Fruit fly (Drosophila melanogaster) whole organism, embryonic: ENCODE measurements around the gene CG32344.
A peak's percentile ranks its signal among the peaks of the same experiment; 100 is the strongest.

Source experiments
- CG10431 ChIP-seq: fragments of 200-800 bp; sonication (Bioruptor generic); optimal IDR thresholded peaks from 3 replicates; lab custom pipeline; 2018; ENCODE audit warnings: missing biosample characterization, mild to moderate bottlenecking, missing genetic modification characterization
- CG12104 ChIP-seq: fragments of 200-800 bp; sonication (Bioruptor generic); optimal IDR thresholded peaks from 3 replicates; lab custom pipeline; 2016; ENCODE audit warnings: missing biosample characterization, missing genetic modification characterization
- CG13296 ChIP-seq: fragments of 200-800 bp; sonication (Bioruptor generic); optimal IDR thresholded peaks from 3 replicates; lab custom pipeline; 2018; ENCODE audit warnings: missing biosample characterization, mild to moderate bottlenecking, missing genetic modification characterization
- CG14965 ChIP-seq: fragments of 200-800 bp; sonication (Bioruptor generic); optimal IDR thresholded peaks from 2 replicates; lab custom pipeline; 2016; ENCODE audit warnings: missing biosample characterization, missing genetic modification characterization, borderline replicate concordance
- CG16815 ChIP-seq: fragments of 200-800 bp; sonication (Bioruptor generic); optimal IDR thresholded peaks from 3 replicates; lab custom pipeline; 2017; ENCODE audit warnings: missing biosample characterization, mild to moderate bottlenecking, missing genetic modification characterization
- CG17568 ChIP-seq: fragments of 200-800 bp; sonication (Bioruptor generic); optimal IDR thresholded peaks from 2 replicates; lab custom pipeline; 2018; ENCODE audit warnings: missing biosample characterization, mild to moderate bottlenecking, missing genetic modification characterization, moderate library complexity
- CG17912 ChIP-seq: fragments of 200-800 bp; sonication (Bioruptor generic); optimal IDR thresholded peaks from 2 replicates; lab custom pipeline; 2018; ENCODE audit warnings: missing biosample characterization, mild to moderate bottlenecking, missing genetic modification characterization
- CG18476 ChIP-seq: fragments of 200-800 bp; sonication (Bioruptor generic); optimal IDR thresholded peaks from 2 replicates; lab custom pipeline; 2016; ENCODE audit warnings: missing biosample characterization, mild to moderate bottlenecking, missing genetic modification characterization
- CG3065 ChIP-seq: fragments of 200-800 bp; sonication (Bioruptor generic); optimal IDR thresholded peaks from 2 replicates; lab custom pipeline; 2016; ENCODE audit warnings: missing biosample characterization, missing genetic modification characterization
- CG31388 ChIP-seq: fragments of 200-800 bp; sonication (Bioruptor generic); optimal IDR thresholded peaks from 2 replicates; lab custom pipeline; 2016; ENCODE audit warnings: missing biosample characterization, missing genetic modification characterization
- CG31441 ChIP-seq: fragments of 200-800 bp; sonication (Bioruptor generic); IDR thresholded peaks from 2 replicates; pipeline ENCODE4 v1.3.6; 2022; ENCODE audit warnings: missing biosample characterization, missing genetic modification characterization
- CG32772 ChIP-seq: fragments of 200-800 bp; sonication (Bioruptor generic); IDR thresholded peaks from 2 replicates; pipeline ENCODE4 v1.3.6; 2022; ENCODE audit warnings: missing biosample characterization, missing genetic modification characterization
- CG4282 ChIP-seq: fragments of 200-800 bp; sonication (Bioruptor generic); optimal IDR thresholded peaks from 2 replicates; lab custom pipeline; 2016; ENCODE audit warnings: missing biosample characterization, missing genetic modification characterization
- CG6272 ChIP-seq: fragments of 200-800 bp; sonication (Bioruptor generic); IDR thresholded peaks from 2 replicates; pipeline ENCODE4 v1.3.6; 2022; ENCODE audit warnings: missing biosample characterization, missing genetic modification characterization
- CG8290 ChIP-seq, 3 experiments: fragments of 200-800 bp; sonication (Bioruptor generic); optimal IDR thresholded peaks; 2 replicates each; lab custom pipeline; 2016 to 2019; ENCODE audit warnings: missing biosample characterization in 3 of 3, missing genetic modification characterization in 3 of 3, mild to moderate bottlenecking in 2 of 3, moderate library complexity in 1 of 3
- CG8478 ChIP-seq: fragments of >200 bp; optimal IDR thresholded peaks from 2 replicates; lab custom pipeline; 2018
- CG9437 ChIP-seq: fragments of 200-800 bp; sonication (Bioruptor generic); optimal IDR thresholded peaks from 2 replicates; lab custom pipeline; 2018; ENCODE audit warnings: missing biosample characterization, mild to moderate bottlenecking, missing genetic modification characterization
- CG9609 ChIP-seq: fragments of 200-800 bp; sonication (Bioruptor generic); optimal IDR thresholded peaks from 3 replicates; lab custom pipeline; 2016; ENCODE audit warnings: missing biosample characterization, missing genetic modification characterization
- CG9932 ChIP-seq: fragments of 200-800 bp; sonication (Bioruptor generic); IDR thresholded peaks from 2 replicates; pipeline ENCODE4 v1.3.6; 2022; ENCODE audit warnings: missing biosample characterization, missing genetic modification characterization
- HLH4C ChIP-seq: fragments of 200-800 bp; sonication (Bioruptor generic); IDR thresholded peaks from 3 replicates; pipeline ENCODE4 v1.3.6; 2022; ENCODE audit warnings: missing biosample characterization, missing genetic modification characterization; ENCODE audit not compliant: partially characterized antibody
- NFAT ChIP-seq: fragments of 200-800 bp; sonication (Bioruptor generic); IDR thresholded peaks from 2 replicates; pipeline ENCODE4 v1.3.6; 2022; ENCODE audit warnings: missing biosample characterization, missing genetic modification characterization
- Oaz ChIP-seq: fragments of 200-800 bp; sonication (Bioruptor generic); IDR thresholded peaks from 2 replicates; pipeline ENCODE4 v1.3.6; 2022; ENCODE audit warnings: missing biosample characterization, missing genetic modification characterization
- Poxn ChIP-seq: fragments of 200-800 bp; sonication (Bioruptor generic); IDR thresholded peaks from 2 replicates; pipeline ENCODE4 v1.3.6; 2022; ENCODE audit warnings: missing biosample characterization, missing genetic modification characterization
- Rx ChIP-seq: fragments of 200-800 bp; sonication (Bioruptor generic); IDR thresholded peaks from 2 replicates; pipeline ENCODE4 v1.3.6; 2022; ENCODE audit warnings: missing biosample characterization, missing genetic modification characterization
- ap ChIP-seq: fragments of 200-800 bp; sonication (Bioruptor generic); IDR thresholded peaks from 2 replicates; pipeline ENCODE4 v1.3.6; 2022; ENCODE audit warnings: missing biosample characterization, missing genetic modification characterization
- bab2 ChIP-seq: fragments of 200-800 bp; sonication (Bioruptor generic); optimal IDR thresholded peaks from 2 replicates; lab custom pipeline; 2016; ENCODE audit warnings: missing biosample characterization, missing genetic modification characterization
- bowl ChIP-seq: fragments of 200-800 bp; sonication (Bioruptor generic); IDR thresholded peaks from 2 replicates; pipeline ENCODE4 v1.3.6; 2022; ENCODE audit warnings: missing biosample characterization, missing genetic modification characterization
- bsh ChIP-seq, 2 experiments: fragments of 200-800 bp; sonication (Bioruptor generic); optimal IDR thresholded peaks; 2 replicates each; lab custom pipeline; 2017 to 2018; ENCODE audit warnings: mild to moderate bottlenecking in 2 of 2, missing biosample characterization in 2 of 2, missing genetic modification characterization in 2 of 2, moderate library complexity in 1 of 2
- da ChIP-seq: fragments of 200-800 bp; sonication (Bioruptor generic); optimal IDR thresholded peaks from 2 replicates; lab custom pipeline; 2016; ENCODE audit warnings: missing biosample characterization, missing genetic modification characterization
- dati ChIP-seq: fragments of 200-800 bp; sonication (Bioruptor generic); IDR thresholded peaks from 2 replicates; pipeline ENCODE4 v1.3.6; 2022; ENCODE audit warnings: missing biosample characterization, missing genetic modification characterization
- fd64A ChIP-seq: fragments of 200-800 bp; sonication (Bioruptor generic); optimal IDR thresholded peaks from 3 replicates; lab custom pipeline; 2018; ENCODE audit warnings: missing biosample characterization, mild to moderate bottlenecking, missing genetic modification characterization
- gro ChIP-seq: fragments of 200-800 bp; sonication (Bioruptor generic); optimal IDR thresholded peaks from 2 replicates; lab custom pipeline; 2016; ENCODE audit warnings: missing biosample characterization, missing genetic modification characterization
- hbn ChIP-seq: fragments of 200-800 bp; sonication (Bioruptor generic); IDR thresholded peaks from 2 replicates; pipeline ENCODE4 v1.3.6; 2022; ENCODE audit warnings: missing biosample characterization, missing genetic modification characterization; ENCODE audit not compliant: partially characterized antibody
- kay ChIP-seq: fragments of 200-800 bp; sonication (Bioruptor generic); optimal IDR thresholded peaks from 2 replicates; lab custom pipeline; 2016; ENCODE audit warnings: missing biosample characterization, missing genetic modification characterization
- nerfin-1 ChIP-seq: fragments of 200-800 bp; sonication (Bioruptor generic); optimal IDR thresholded peaks from 3 replicates; lab custom pipeline; 2019; ENCODE audit warnings: missing biosample characterization, mild to moderate bottlenecking, missing genetic modification characterization, moderate library complexity
- pb ChIP-seq: fragments of 200-800 bp; sonication (Bioruptor generic); optimal IDR thresholded peaks from 3 replicates; lab custom pipeline; 2016; ENCODE audit warnings: missing biosample characterization, missing genetic modification characterization
- shn ChIP-seq: fragments of 200-800 bp; sonication (Bioruptor generic); optimal IDR thresholded peaks from 3 replicates; lab custom pipeline; 2016; ENCODE audit warnings: missing biosample characterization, missing genetic modification characterization
- sqz ChIP-seq: fragments of 200-800 bp; sonication (Bioruptor generic); optimal IDR thresholded peaks from 3 replicates; lab custom pipeline; 2018; ENCODE audit warnings: missing biosample characterization, mild to moderate bottlenecking, missing genetic modification characterization
- stc ChIP-seq: fragments of 200-800 bp; sonication (Bioruptor generic); IDR thresholded peaks from 2 replicates; pipeline ENCODE4 v1.3.6; 2022; ENCODE audit warnings: missing biosample characterization, missing genetic modification characterization
- tap ChIP-seq: fragments of 200-800 bp; optimal IDR thresholded peaks from 3 replicates; lab custom pipeline; 2019; ENCODE audit warnings: missing biosample characterization, mild to moderate bottlenecking, missing genetic modification characterization, moderate library complexity
- vnd ChIP-seq: fragments of 200-800 bp; sonication (Bioruptor generic); IDR thresholded peaks from 3 replicates; pipeline ENCODE4 v1.3.6; 2022; ENCODE audit warnings: missing biosample characterization, missing genetic modification characterization; ENCODE audit not compliant: partially characterized antibody
- zfh1 ChIP-seq: fragments of 200-800 bp; sonication (Bioruptor generic); IDR thresholded peaks from 3 replicates; pipeline ENCODE4 v1.3.6; 2022; ENCODE audit warnings: missing biosample characterization, missing genetic modification characterization

The CG32344 gene

DNA sequence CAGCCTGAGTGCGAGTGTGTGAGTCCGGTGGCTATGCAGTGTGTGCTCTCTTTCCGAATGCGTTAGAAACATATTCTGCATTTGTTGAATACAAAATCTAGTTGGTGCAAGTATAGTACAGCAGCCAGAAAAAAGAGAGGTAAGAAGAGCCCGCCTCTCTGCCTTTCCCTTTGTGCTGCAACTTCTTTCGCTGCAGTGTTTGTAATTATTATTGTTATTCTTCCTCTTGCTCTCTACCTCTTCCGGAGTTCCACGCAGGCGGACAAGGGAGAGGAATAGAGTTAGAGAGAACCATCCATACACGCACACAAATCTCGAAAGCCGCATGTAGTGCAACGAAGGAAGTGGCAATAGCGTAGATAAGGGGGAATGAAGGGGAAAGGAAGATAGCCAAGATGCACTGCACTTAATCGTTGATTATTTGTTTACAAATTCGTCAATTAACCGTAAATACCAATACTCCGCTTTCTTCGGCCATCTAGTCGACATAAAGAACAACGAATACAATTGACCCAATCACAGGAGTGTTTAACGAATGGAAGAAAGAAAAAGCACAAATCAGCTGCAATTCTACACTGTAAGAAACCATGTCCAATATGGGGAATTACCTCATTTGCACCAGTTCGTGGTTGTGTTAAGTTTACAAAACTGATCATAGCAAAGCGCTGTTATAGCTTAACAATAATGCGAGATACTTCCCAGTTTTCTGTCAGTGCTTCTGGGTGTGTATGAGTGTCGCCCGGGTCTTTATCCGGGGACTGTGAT, 23.3 kb upstream of the CG32344 start (continued):
- peak; percentile 34 for TF ChIP-seq CG17568 (GFP tag; lab: Kevin White, UChicago)
- TF ChIP-seq CG12104 (GFP tag; lab: Kevin White, UChicago) = no peak
- TF ChIP-seq stc (GFP tag; lab: Robert Waterston, UW) = peak; percentile 68
- peak; percentile 36 for TF ChIP-seq da (GFP tag; lab: Kevin White, UChicago)
- TF ChIP-seq CG13296 (GFP tag; lab: Kevin White, UChicago) = no peak
- TF ChIP-seq CG9437 (GFP tag; lab: Kevin White, UChicago) = peak; percentile 40
- TF ChIP-seq CG3065 (GFP tag; lab: Kevin White, UChicago) = peak; percentile 43
- no peak for TF ChIP-seq Poxn
- TF ChIP-seq dati = peak; percentile 73
- TF ChIP-seq pb (GFP tag; lab: Kevin White, UChicago) = peak; percentile 71
- peak; percentile 77 for TF ChIP-seq shn (GFP tag; lab: Kevin White, UChicago)
- TF ChIP-seq HLH4C = no peak
- no peak for TF ChIP-seq sqz
- TF ChIP-seq CG4282 (GFP tag; lab: Kevin White, UChicago) = no peak
- peak; percentile 53 for TF ChIP-seq nerfin-1 (tag; lab: Kevin White, UChicago)
- TF ChIP-seq vnd (GFP tag; lab: Robert Waterston, UW) = no peak
- no peak for TF ChIP-seq CG8478
- peak; percentile 80 to 92 for TF ChIP-seq bsh (GFP tag; optimal IDR thresholded peaks at IDR 0.05; lab: Kevin White, UChicago)
- no peak for TF ChIP-seq bowl (GFP tag; lab: Robert Waterston, UW)
- TF ChIP-seq Oaz (GFP tag; lab: Robert Waterston, UW) = no peak
- TF ChIP-seq CG17912 (GFP tag; lab: Kevin White, UChicago) = peak; percentile 15
- peak; percentile 82 for TF ChIP-seq CG32772 (GFP tag; lab: Robert Waterston, UW)
- TF ChIP-seq zfh1 = peak; percentile 92
- peak; percentile 52 for TF ChIP-seq CG9609 (GFP tag; lab: Kevin White, UChicago)
- no peak for TF ChIP-seq hbn (GFP tag; lab: Robert Waterston, UW)
- TF ChIP-seq CG31441 (GFP tag; lab: Robert Waterston, UW) = peak; percentile 72
- TF ChIP-seq CG8290 (GFP tag; optimal IDR thresholded peaks at IDR 0.05; lab: Kevin White, UChicago) = peak; percentile 38
- peak in 1 of 2 experiments; percentile 71 for TF ChIP-seq CG8290 (tag; optimal IDR thresholded peaks at IDR 0.05; lab: Kevin White, UChicago)
- TF ChIP-seq bab2 (GFP tag; lab: Kevin White, UChicago) = peak; percentile 57
- peak; percentile 6; the same call in 1 of the 2 replicates for TF ChIP-seq CG9932 (GFP tag; lab: Robert Waterston, UW)
- TF ChIP-seq CG14965 (GFP tag; lab: Kevin White, UChicago) = no peak
- peak; percentile 47 for TF ChIP-seq CG18476 (GFP tag; lab: Kevin White, UChicago)
- TF ChIP-seq CG6272 (GFP tag; lab: Robert Waterston, UW) = peak; percentile 65
- peak; percentile 74 for TF ChIP-seq CG10431
- peak; percentile 40; the same call in 1 of the 2 replicates for TF ChIP-seq NFAT (GFP tag; lab: Robert Waterston, UW)
- TF ChIP-seq fd64A (GFP tag; lab: Kevin White, UChicago) = peak; percentile 80
- peak; percentile 56 for TF ChIP-seq ap (GFP tag; lab: Robert Waterston, UW)
- peak; percentile 62 for TF ChIP-seq tap (tag; lab: Kevin White, UChicago)
- peak; percentile 63 for TF ChIP-seq kay
- TF ChIP-seq Rx (GFP tag; lab: Robert Waterston, UW) = peak; percentile 71
- no peak for TF ChIP-seq gro
- TF ChIP-seq CG16815 (GFP tag; lab: Kevin White, UChicago) = peak; percentile 67
- TF ChIP-seq CG31388 (GFP tag; lab: Kevin White, UChicago) = peak; percentile 27
